Fruit fly (Drosophila melanogaster) whole organism, embryonic: Measurements from ENCODE around the gene CG5913.

Experiments used
- Adf1 ChIP-seq: fragments of 200-800 bp; sonication (Bioruptor generic); IDR thresholded peaks from 2 replicates; pipeline ENCODE4 v1.3.6; 2022; ENCODE audit warnings: missing biosample characterization, missing genetic modification characterization
- Antp ChIP-seq: fragments of 200-800 bp; sonication (Bioruptor generic); optimal IDR thresholded peaks from 3 replicates; lab custom pipeline; 2016; ENCODE audit warnings: missing biosample characterization, missing genetic modification characterization
- C15 ChIP-seq: fragments of 200-800 bp; sonication (Bioruptor generic); IDR thresholded peaks from 3 replicates; pipeline ENCODE4 v1.3.6; 2022; ENCODE audit warnings: missing biosample characterization, missing genetic modification characterization
- CG10267 ChIP-seq: fragments of 200-800 bp; sonication (Bioruptor generic); optimal IDR thresholded peaks from 2 replicates; lab custom pipeline; 2018; ENCODE audit warnings: missing biosample characterization, mild to moderate bottlenecking, missing genetic modification characterization, moderate library complexity
- CG10431 ChIP-seq: fragments of 200-800 bp; sonication (Bioruptor generic); optimal IDR thresholded peaks from 3 replicates; lab custom pipeline; 2018; ENCODE audit warnings: missing biosample characterization, mild to moderate bottlenecking, missing genetic modification characterization
- CG12071 ChIP-seq: fragments of 200-800 bp; sonication (Bioruptor generic); optimal IDR thresholded peaks from 3 replicates; lab custom pipeline; 2018; ENCODE audit warnings: missing biosample characterization, mild to moderate bottlenecking, missing genetic modification characterization
- CG12155 ChIP-seq: fragments of 200-800 bp; sonication (Bioruptor generic); optimal IDR thresholded peaks from 3 replicates; lab custom pipeline; 2016; ENCODE audit warnings: missing biosample characterization, missing genetic modification characterization
- CG13624 ChIP-seq: fragments of 200-800 bp; sonication (Bioruptor generic); optimal IDR thresholded peaks from 2 replicates; lab custom pipeline; 2016; ENCODE audit warnings: missing biosample characterization, missing genetic modification characterization
- CG15269 ChIP-seq: fragments of 200-800 bp; sonication (Bioruptor generic); optimal IDR thresholded peaks from 2 replicates; lab custom pipeline; 2018; ENCODE audit warnings: missing biosample characterization, mild to moderate bottlenecking, missing genetic modification characterization, moderate library complexity
- CG15696 ChIP-seq: fragments of 200-800 bp; sonication (Bioruptor generic); optimal IDR thresholded peaks from 2 replicates; lab custom pipeline; 2019; ENCODE audit warnings: missing biosample characterization, mild to moderate bottlenecking, missing genetic modification characterization, moderate library complexity
- CG2116 ChIP-seq: fragments of 200-800 bp; sonication (Bioruptor generic); optimal IDR thresholded peaks from 3 replicates; lab custom pipeline; 2018; ENCODE audit warnings: missing biosample characterization, mild to moderate bottlenecking, missing genetic modification characterization
- CG34422 ChIP-seq: fragments of 200-800 bp; sonication (Bioruptor generic); IDR thresholded peaks from 3 replicates; pipeline ENCODE4 v1.3.6; 2022; ENCODE audit warnings: missing biosample characterization, missing genetic modification characterization
- CG5180 ChIP-seq: fragments of 200-800 bp; sonication (Bioruptor generic); optimal IDR thresholded peaks from 3 replicates; lab custom pipeline; 2017; ENCODE audit warnings: missing biosample characterization, missing genetic modification characterization, mild to moderate bottlenecking, moderate library complexity, missing genetic modification reagents
- CG6654 ChIP-seq: fragments of 200-800 bp; sonication (Bioruptor generic); optimal IDR thresholded peaks from 2 replicates; lab custom pipeline; 2017; ENCODE audit warnings: missing biosample characterization, mild to moderate bottlenecking, missing genetic modification characterization
- CG6689 ChIP-seq: fragments of 200-800 bp; sonication (Bioruptor generic); IDR thresholded peaks from 2 replicates; pipeline ENCODE4 v1.3.6; 2022; ENCODE audit warnings: missing biosample characterization, missing genetic modification characterization
- CG7271 ChIP-seq: fragments of 200-800 bp; sonication (Bioruptor generic); optimal IDR thresholded peaks from 2 replicates; lab custom pipeline; 2018; ENCODE audit warnings: missing biosample characterization, mild to moderate bottlenecking, missing genetic modification characterization, moderate library complexity
- CG7839 ChIP-seq: fragments of 200-800 bp; sonication (Bioruptor generic); optimal IDR thresholded peaks from 3 replicates; lab custom pipeline; 2018; ENCODE audit warnings: missing biosample characterization, mild to moderate bottlenecking, missing genetic modification characterization, moderate library complexity
- CG8089 ChIP-seq: fragments of 200-800 bp; sonication (Bioruptor generic); optimal IDR thresholded peaks from 3 replicates; lab custom pipeline; 2016; ENCODE audit warnings: missing biosample characterization, missing genetic modification characterization
- CG8359 ChIP-seq: fragments of 200-800 bp; sonication (Bioruptor generic); optimal IDR thresholded peaks from 2 replicates; lab custom pipeline; 2017; ENCODE audit warnings: missing biosample characterization, mild to moderate bottlenecking, missing genetic modification characterization, borderline replicate concordance
- CTCF ChIP-seq: fragments of 200-800 bp; sonication (Bioruptor generic); optimal IDR thresholded peaks from 2 replicates; lab custom pipeline; 2017; ENCODE audit warnings: missing biosample characterization, mild to moderate bottlenecking, missing genetic modification characterization, moderate library complexity
- Jarid2 ChIP-seq: fragments of 200-800 bp; sonication (Bioruptor generic); optimal IDR thresholded peaks from 3 replicates; lab custom pipeline; 2017; ENCODE audit warnings: mild to moderate bottlenecking, missing biosample characterization, missing genetic modification reagents, missing genetic modification characterization
- Lim3 ChIP-seq: fragments of 200-800 bp; sonication (Bioruptor generic); IDR thresholded peaks from 2 replicates; pipeline ENCODE4 v1.3.6; 2022; ENCODE audit warnings: missing biosample characterization, missing genetic modification characterization
- Spps ChIP-seq: fragments of 200-800 bp; sonication (Bioruptor generic); optimal IDR thresholded peaks from 2 replicates; lab custom pipeline; 2018; ENCODE audit warnings: missing biosample characterization, mild to moderate bottlenecking, missing genetic modification characterization
- Tbp ChIP-seq: fragments of >200 bp; optimal IDR thresholded peaks from 2 replicates; lab custom pipeline; 2018; ENCODE audit warnings: missing biosample characterization, missing genetic modification characterization
- abd-A ChIP-seq: fragments of 200-800 bp; sonication (Bioruptor generic); optimal IDR thresholded peaks from 3 replicates; lab custom pipeline; 2019; ENCODE audit warnings: missing biosample characterization, mild to moderate bottlenecking, missing genetic modification characterization, moderate library complexity
- ap ChIP-seq: fragments of 200-800 bp; sonication (Bioruptor generic); IDR thresholded peaks from 2 replicates; pipeline ENCODE4 v1.3.6; 2022; ENCODE audit warnings: missing biosample characterization, missing genetic modification characterization
- ase ChIP-seq: fragments of 200-800 bp; sonication (Bioruptor generic); IDR thresholded peaks from 3 replicates; pipeline ENCODE4 v1.3.6; 2022; ENCODE audit warnings: missing biosample characterization, missing genetic modification characterization
- crol ChIP-seq: fragments of 200-800 bp; sonication (Bioruptor generic); IDR thresholded peaks from 2 replicates; pipeline ENCODE4 v1.3.6; 2022; ENCODE audit warnings: missing biosample characterization, missing genetic modification characterization
- da ChIP-seq: fragments of 200-800 bp; sonication (Bioruptor generic); optimal IDR thresholded peaks from 2 replicates; lab custom pipeline; 2016; ENCODE audit warnings: missing biosample characterization, missing genetic modification characterization
- dan ChIP-seq: fragments of 200-800 bp; sonication (Bioruptor generic); IDR thresholded peaks from 2 replicates; pipeline ENCODE4 v1.3.6; 2022; ENCODE audit warnings: missing biosample characterization, missing genetic modification characterization
- danr ChIP-seq: fragments of 200-800 bp; sonication (Bioruptor generic); IDR thresholded peaks from 2 replicates; pipeline ENCODE4 v1.3.6; 2022; ENCODE audit warnings: missing biosample characterization, missing genetic modification characterization
- dmrt11E ChIP-seq: fragments of 200-800 bp; sonication (Bioruptor generic); optimal IDR thresholded peaks from 3 replicates; lab custom pipeline; 2018; ENCODE audit warnings: missing biosample characterization, mild to moderate bottlenecking, missing genetic modification characterization, moderate library complexity
- dpn ChIP-seq, 2 experiments: fragments of 200-800 bp; sonication (Bioruptor generic); optimal IDR thresholded peaks; 3 replicates each; lab custom pipeline; 2016; ENCODE audit warnings: missing biosample characterization in 2 of 2, missing genetic modification characterization in 2 of 2
- esg ChIP-seq: fragments of 200-800 bp; sonication (Bioruptor generic); conservative IDR thresholded peaks from 2 replicates; pipeline ENCODE4 v1.3.6; 2022; ENCODE audit warnings: missing biosample characterization, missing genetic modification characterization
- fd64A ChIP-seq: fragments of 200-800 bp; sonication (Bioruptor generic); optimal IDR thresholded peaks from 3 replicates; lab custom pipeline; 2018; ENCODE audit warnings: missing biosample characterization, mild to moderate bottlenecking, missing genetic modification characterization
- fd96Cb ChIP-seq: fragments of 200-800 bp; sonication (Bioruptor generic); optimal IDR thresholded peaks from 2 replicates; lab custom pipeline; 2018; ENCODE audit warnings: missing biosample characterization, mild to moderate bottlenecking, missing genetic modification characterization, moderate library complexity
- gce ChIP-seq: fragments of 200-800 bp; sonication (Bioruptor generic); IDR thresholded peaks from 3 replicates; pipeline ENCODE4 v1.3.6; 2022; ENCODE audit warnings: missing biosample characterization, missing genetic modification characterization
- gt ChIP-seq: fragments of 200-800 bp; sonication (Bioruptor generic); IDR thresholded peaks from 2 replicates; pipeline ENCODE4 v1.3.6; 2022; ENCODE audit warnings: missing biosample characterization, missing genetic modification characterization
- hbn ChIP-seq: fragments of 200-800 bp; sonication (Bioruptor generic); IDR thresholded peaks from 2 replicates; pipeline ENCODE4 v1.3.6; 2022; ENCODE audit warnings: missing biosample characterization, missing genetic modification characterization; ENCODE audit not compliant: partially characterized antibody
- hkb ChIP-seq, 2 experiments: fragments of 200-800 bp in 1 of 2; fragments of >200 bp in 1 of 2; sonication (Bioruptor generic) in 1 of 2; IDR thresholded peaks in 1 of 2; optimal IDR thresholded peaks in 1 of 2; 2 replicates each; pipeline versions ENCODE4 v1.3.6 to Lab custom; 2017 to 2022; ENCODE audit warnings: missing biosample characterization in 1 of 2, missing genetic modification characterization in 1 of 2
- inv ChIP-seq: fragments of 200-800 bp; sonication (Bioruptor generic); IDR thresholded peaks from 2 replicates; pipeline ENCODE4 v1.3.6; 2022; ENCODE audit warnings: missing biosample characterization, missing genetic modification characterization; ENCODE audit not compliant: partially characterized antibody
- lab ChIP-seq: fragments of 200-800 bp; sonication (Bioruptor generic); optimal IDR thresholded peaks from 3 replicates; lab custom pipeline; 2017; ENCODE audit warnings: missing biosample characterization, missing genetic modification characterization, mild to moderate bottlenecking, moderate library complexity, missing genetic modification reagents
- mirr ChIP-seq: fragments of 200-800 bp; sonication (Bioruptor generic); optimal IDR thresholded peaks from 3 replicates; lab custom pipeline; 2018; ENCODE audit warnings: missing biosample characterization, mild to moderate bottlenecking, missing genetic modification characterization
- slp2 ChIP-seq: fragments of 200-800 bp; sonication (Bioruptor generic); optimal IDR thresholded peaks from 2 replicates; lab custom pipeline; 2016; ENCODE audit warnings: missing biosample characterization, missing genetic modification characterization
- trem ChIP-seq: fragments of 200-800 bp; optimal IDR thresholded peaks from 3 replicates; lab custom pipeline; 2019; ENCODE audit warnings: missing biosample characterization, mild to moderate bottlenecking, missing genetic modification characterization, moderate library complexity
- ttk ChIP-seq: fragments of 200-800 bp; sonication (Bioruptor generic); IDR thresholded peaks from 2 replicates; pipeline ENCODE4 v2.1.2; 2022; ENCODE audit warnings: missing biosample characterization, missing genetic modification characterization
- tup ChIP-seq: fragments of 200-800 bp; sonication (Bioruptor generic); optimal IDR thresholded peaks from 2 replicates; lab custom pipeline; 2016; ENCODE audit warnings: missing biosample characterization, mild to moderate bottlenecking, missing genetic modification characterization, moderate library complexity
- zfh1 ChIP-seq: fragments of 200-800 bp; sonication (Bioruptor generic); IDR thresholded peaks from 3 replicates; pipeline ENCODE4 v1.3.6; 2022; ENCODE audit warnings: missing biosample characterization, missing genetic modification characterization

CG5913 gene

dm6 chr3R:25880198-25880970, 12.9 kb upstream of the CG5913 start (continued):
- TF ChIP-seq CG34422 (GFP tag; lab: Robert Waterston, UW) (no peak), fd96Cb (tag; lab: Kevin White, UChicago) (peak; percentile 49), tup (GFP tag; lab: Kevin White, UChicago) (no peak), Antp (GFP tag; lab: Kevin White, UChicago) (no peak), gt (GFP tag; lab: Robert Waterston, UW) (no peak), CG7839 (tag; lab: Kevin White, UChicago) (peak; percentile 59), Spps (tag; lab: Kevin White, UChicago) (peak; percentile 39), CG6689 (GFP tag; lab: Robert Waterston, UW) (peak; percentile 59), danr (GFP tag; lab: Robert Waterston, UW) (no peak), CG10267 (tag; lab: Kevin White, UChicago) (peak; percentile 57), ase (GFP tag; lab: Robert Waterston, UW) (no peak), CG5180 (peak; percentile 1), trem (peak; percentile 45), Tbp (GFP tag; lab: Kevin White, UChicago) (no peak), CG12071 (peak; percentile 4), da (no peak), CTCF (GFP tag; lab: Kevin White, UChicago) (no peak), CG15696 (tag; lab: Kevin White, UChicago) (no peak), lab (peak; percentile 72), esg (GFP tag; lab: Robert Waterston, UW) (0 out of 2 replicates have a peak, but pooled peaks have one; percentile 20), mirr (no peak), dmrt11E (tag; lab: Kevin White, UChicago) (peak; percentile 77), dan (no peak)
- TF ChIP-seq, all 482 proteins: peak for 179

DNA sequence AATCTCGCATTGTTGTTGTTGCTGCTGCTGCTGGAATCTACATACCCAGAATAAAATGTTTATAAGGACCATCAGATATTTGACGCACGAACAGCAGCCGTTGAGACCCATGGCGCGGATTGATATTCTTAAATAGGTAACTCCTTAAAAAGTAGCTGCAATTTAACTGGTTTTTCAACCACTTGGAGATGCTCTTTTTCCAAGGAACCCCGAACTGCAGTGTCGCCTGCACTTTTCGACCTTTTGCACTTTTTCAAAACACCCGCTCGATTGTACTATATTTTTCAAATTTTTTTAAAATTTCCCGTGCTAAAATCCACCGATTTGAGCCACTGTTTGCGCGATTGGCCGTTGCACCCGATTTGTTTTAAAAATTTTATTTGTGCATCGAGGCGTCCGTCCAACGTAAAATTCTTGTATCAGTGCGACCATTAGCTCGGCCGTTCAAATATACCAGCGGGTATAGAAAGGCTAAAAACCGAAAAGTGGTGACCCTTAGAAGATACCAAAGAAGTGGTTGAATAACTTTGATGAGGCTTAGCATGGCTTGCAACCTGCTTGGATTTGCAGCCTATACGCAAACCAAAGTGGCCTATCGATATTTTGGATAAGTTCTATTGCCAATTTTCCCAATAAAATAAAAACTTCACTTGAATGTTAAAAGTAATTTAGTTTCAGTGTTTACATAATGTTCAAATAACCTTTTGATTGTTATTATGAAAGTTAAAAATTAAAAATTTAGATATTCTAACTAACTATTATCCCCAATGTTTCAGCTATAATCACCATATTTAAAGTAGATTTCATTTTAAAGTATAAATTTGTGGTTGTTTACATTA, 12.1 kb upstream of the CG5913 start, which contains the start of gene Tsp96F:
Gene Tsp96F, minus strand, starts transcription at position 457 of the 839 bp plus-strand sequence.
- TF ChIP-seq CG6654 (GFP tag; lab: Kevin White, UChicago), result no peak
- TF ChIP-seq hkb (optimal IDR thresholded peaks at IDR 0.05; lab: Kevin White, UChicago), result no peak
- TF ChIP-seq hkb (GFP tag; IDR thresholded peaks at IDR 0.05; lab: Robert Waterston, UW), result no peak
- TF ChIP-seq inv (GFP tag; lab: Robert Waterston, UW), result peak; percentile 44; the same call in 1 of the 2 replicates
- no peak for TF ChIP-seq gce
- no peak for TF ChIP-seq abd-A (tag; lab: Kevin White, UChicago)
- no peak for TF ChIP-seq ap (GFP tag; lab: Robert Waterston, UW)
- TF ChIP-seq CG8359 (GFP tag; lab: Kevin White, UChicago), result no peak
- peak; percentile 24 for TF ChIP-seq CG10431
- no peak for TF ChIP-seq CG13624 (GFP tag; lab: Kevin White, UChicago)
- TF ChIP-seq CG2116 (GFP tag; lab: Kevin White, UChicago), result peak; percentile 32
- no peak for TF ChIP-seq fd64A (GFP tag; lab: Kevin White, UChicago)
- no peak for TF ChIP-seq CG8089
- TF ChIP-seq Jarid2 (GFP tag; lab: Kevin White, UChicago), result peak; percentile 31
- TF ChIP-seq hbn (GFP tag; lab: Robert Waterston, UW), result peak; percentile 30; the same call in 1 of the 2 replicates
- TF ChIP-seq ttk, result no peak
- no peak for TF ChIP-seq C15 (GFP tag; lab: Robert Waterston, UW)
- TF ChIP-seq zfh1 (GFP tag; lab: Robert Waterston, UW), result no peak
- no peak for TF ChIP-seq CG12155 (GFP tag; lab: Kevin White, UChicago)
- no peak for TF ChIP-seq Adf1 (GFP tag; lab: Robert Waterston, UW)
- no peak for TF ChIP-seq Lim3 (GFP tag; lab: Robert Waterston, UW)
- TF ChIP-seq crol, result no peak
- TF ChIP-seq CG15269 (tag; lab: Kevin White, UChicago), result no peak
- TF ChIP-seq slp2 (GFP tag; lab: Kevin White, UChicago), result no peak
- TF ChIP-seq dpn (GFP tag; optimal IDR thresholded peaks at IDR 0.05; lab: Kevin White, UChicago), result peak in 1 of 2 experiments; percentile 9
- peak; percentile 31 for TF ChIP-seq CG7271 (tag; lab: Kevin White, UChicago)
